Worm (Caenorhabditis elegans): ENCODE measurements around the gene gfat-1.

DNA sequence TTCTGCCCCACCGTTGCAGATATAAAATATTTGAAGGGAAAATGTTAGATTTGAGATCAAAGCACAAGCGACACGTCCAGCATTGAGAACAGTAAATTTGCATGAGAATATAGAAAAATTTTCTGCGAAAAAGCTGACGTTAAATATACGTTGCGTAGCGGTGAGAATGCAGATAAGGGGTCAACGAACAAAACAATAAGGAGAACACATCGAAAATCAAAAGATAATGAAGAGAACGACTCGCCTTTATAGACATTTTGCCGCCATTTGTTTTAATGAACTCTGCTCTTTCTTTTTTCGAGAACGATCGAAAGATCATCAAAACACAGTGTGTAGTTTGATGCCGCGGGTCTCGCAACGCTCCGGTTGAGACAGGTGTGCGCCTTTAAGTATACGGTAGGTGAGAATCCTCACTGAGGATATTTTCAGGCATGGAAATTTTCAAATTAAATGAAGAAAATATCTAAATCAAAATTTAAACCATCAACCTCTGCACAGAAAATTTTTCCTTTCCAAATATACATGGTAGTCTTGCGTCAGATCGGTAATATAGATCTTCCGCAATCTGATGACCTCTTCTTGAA is 1.0 kb upstream of the gfat-1 start:
- TF ChIP-seq pat-9 (tag; optimal IDR thresholded peaks at IDR 0.05) (no peak), ceh-30 (tag; optimal IDR thresholded peaks at IDR 0.05) (no peak), ceh-6 (GFP tag; optimal IDR thresholded peaks at IDR 0.05) (no peak), ztf-16 (tag; optimal IDR thresholded peaks at IDR 0.05) (no peak), tbx-2 (tag; optimal IDR thresholded peaks at IDR 0.05) (no peak), lim-6 (tag; optimal IDR thresholded peaks at IDR 0.05) (no peak), mec-3 (tag; optimal IDR thresholded peaks at IDR 0.05; ENCODE audit: borderline replicate concordance) (no peak), ceh-9 (tag; optimal IDR thresholded peaks at IDR 0.05) (no peak), C38D4.7 (GFP tag; optimal IDR thresholded peaks at IDR 0.05) (no peak), pha-4 (tag; optimal IDR thresholded peaks at IDR 0.05) (no peak), nhr-11 (tag; optimal IDR thresholded peaks at IDR 0.05) (no peak), pax-1 (tag; optimal IDR thresholded peaks at IDR 0.05) (no peak), ama-1 (optimal IDR thresholded peaks at IDR 0.05) (no peak)
